Worm (Caenorhabditis elegans) whole organism, L4/young adult: ENCODE results near the gene C36C9.4.
"Not testable (repeated sequence)": the region's sequence is repeated elsewhere in the genome, so short reads cannot be mapped to it uniquely, and the experiment has no call there.

Source experiments
- W03F9.2 ChIP-seq: fragments of 150-350 bp; optimal IDR thresholded peaks from 2 replicates; lab custom pipeline; 2014; ENCODE audit warnings: missing biosample characterization, missing genetic modification characterization
- dao-5 ChIP-seq: sonication (generic microtip); optimal IDR thresholded peaks from 2 replicates; lab custom pipeline; 2016; ENCODE audit warnings: missing genotype, missing genetic modification characterization, moderate library complexity, missing compliant biosample characterization
- him-1 ChIP-seq: sonication (generic microtip); optimal IDR thresholded peaks from 2 replicates; lab custom pipeline; 2016; ENCODE audit warnings: missing genotype, missing genetic modification reagents, missing genetic modification characterization, missing compliant biosample characterization

The C36C9.4 gene

ce11 chrX:1698476-1698875 lies 1.7 kb upstream of the C36C9.4 start:
- TF ChIP-seq W03F9.2 (tag; lab: Kevin White, UChicago), result no peak
- TF ChIP-seq him-1 (tag; lab: Kevin White, UChicago), result no peak
- TF ChIP-seq dao-5 (tag; lab: Kevin White, UChicago), result no peak

- not testable (repeated sequence) for TF ChIP-seq dao-5, W03F9.2, him-1 (tag; lab: Kevin White, UChicago)
These were observed 5.9 kb downstream of the C36C9.4 start, which contains the start of gene C36C9.6 for ce11 chrX:1690894-1691293. C36C9.6 (minus strand) TSS chrX:1690994.

DNA sequence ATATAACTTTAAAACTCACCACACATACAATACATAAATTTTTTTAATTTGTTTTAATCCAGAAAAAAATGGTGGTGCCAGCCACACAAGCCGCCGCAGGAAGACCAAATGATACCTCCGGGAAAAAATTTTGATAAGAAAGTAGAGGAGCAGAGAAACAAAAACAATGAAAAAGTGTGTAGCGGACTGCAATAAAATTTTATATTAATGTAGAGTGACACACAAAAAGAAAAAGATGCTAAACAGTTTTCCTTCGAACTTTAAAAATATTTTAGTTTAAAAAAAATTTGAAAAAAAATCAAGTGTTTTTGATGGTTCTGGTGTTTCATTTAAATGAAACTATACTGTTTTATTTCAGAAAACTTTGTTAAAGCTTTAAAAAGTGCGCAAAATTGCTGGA lies 6.8 kb downstream of the C36C9.4 start, which contains the start of gene C36C9.12:
TSS of gene C36C9.12 (minus strand) at position 101 of the 400 bp plus-strand sequence.
- TF ChIP-seq him-1, dao-5, W03F9.2 (tag; lab: Kevin White, UChicago): not testable (repeated sequence)

DNA sequence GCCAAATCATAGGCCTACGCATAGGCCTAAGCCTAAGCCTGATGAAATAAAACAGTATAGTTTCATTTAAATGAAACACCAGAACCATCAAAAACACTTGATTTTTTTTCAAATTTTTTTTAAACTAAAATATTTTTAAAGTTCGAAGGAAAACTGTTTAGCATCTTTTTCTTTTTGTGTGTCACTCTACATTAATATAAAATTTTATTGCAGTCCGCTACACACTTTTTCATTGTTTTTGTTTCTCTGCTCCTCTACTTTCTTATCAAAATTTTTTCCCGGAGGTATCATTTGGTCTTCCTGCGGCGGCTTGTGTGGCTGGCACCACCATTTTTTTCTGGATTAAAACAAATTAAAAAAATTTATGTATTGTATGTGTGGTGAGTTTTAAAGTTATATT lies 9.7 kb downstream of the C36C9.4 start, which contains the start of gene C36C9.11:
TSS of gene C36C9.11 (plus strand) at position 301 of the 400 bp plus-strand sequence.
- TF ChIP-seq dao-5, him-1, W03F9.2 (tag; lab: Kevin White, UChicago): not testable (repeated sequence)

ce11 chrX:1682558-1682957 lies 14.2 kb downstream of the C36C9.4 start, which contains the start of gene meg-4:
meg-4 (plus strand) TSS chrX:1682954.
- TF ChIP-seq W03F9.2 (tag; lab: Kevin White, UChicago) (no peak), him-1 (tag; lab: Kevin White, UChicago) (no peak), dao-5 (tag; lab: Kevin White, UChicago) (no peak)

- no peak for TF ChIP-seq him-1 (tag; lab: Kevin White, UChicago)
- no peak for TF ChIP-seq W03F9.2 (tag; lab: Kevin White, UChicago)
These were observed 18.8 kb downstream of the C36C9.4 start, which contains the start of gene fbxa-170 for ce11 chrX:1678021-1678420. fbxa-170 (minus strand) TSS chrX:1678121.

DNA sequence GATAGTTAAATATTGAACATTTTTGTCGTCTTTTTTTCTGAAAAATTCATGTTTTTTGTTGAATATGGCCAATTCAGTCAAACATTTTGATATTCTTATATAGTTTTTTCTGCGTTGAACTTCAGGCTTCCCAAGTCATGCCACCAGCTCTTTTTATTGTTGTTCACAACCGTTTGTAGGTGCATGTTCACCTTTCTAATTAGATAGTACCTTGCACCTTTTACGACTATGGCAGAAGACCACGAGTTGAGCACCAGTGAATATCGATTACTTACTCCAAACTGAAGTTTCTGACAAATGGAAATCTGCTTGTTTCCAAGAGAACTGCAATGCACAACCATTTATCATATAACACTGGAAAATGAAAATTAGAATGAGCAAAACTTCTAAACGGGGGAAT lies 20.9 kb downstream of the C36C9.4 start:
- TF ChIP-seq dao-5 (tag; lab: Kevin White, UChicago), result no peak
- no peak for TF ChIP-seq W03F9.2 (tag; lab: Kevin White, UChicago)
- TF ChIP-seq him-1 (tag; lab: Kevin White, UChicago), result no peak

DNA sequence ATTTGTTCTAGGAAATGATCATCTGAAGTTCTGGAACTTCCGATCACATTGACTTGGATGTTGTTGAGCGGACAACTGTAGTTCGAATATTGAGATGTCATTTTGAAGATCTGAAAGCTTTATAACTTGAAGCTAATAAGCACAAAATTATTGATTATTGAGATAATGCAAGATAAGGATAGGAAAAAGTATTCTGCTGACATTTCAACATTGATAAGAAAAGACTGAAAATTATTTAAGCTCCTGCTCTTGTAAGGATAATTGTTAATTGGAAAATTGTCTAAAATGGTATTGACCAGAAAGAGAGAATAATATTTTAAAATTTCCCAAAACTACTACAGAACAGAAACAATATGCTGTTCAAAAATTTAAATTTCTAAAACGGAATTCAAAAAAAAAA lies 22.7 kb downstream of the C36C9.4 start, which contains the start of gene tbx-31:
TSS of gene tbx-31 (minus strand) at position 101 of the 400 bp plus-strand sequence.
- no peak for TF ChIP-seq dao-5 (tag; lab: Kevin White, UChicago)
- no peak for TF ChIP-seq W03F9.2 (tag; lab: Kevin White, UChicago)
- no peak for TF ChIP-seq him-1 (tag; lab: Kevin White, UChicago)

- TF ChIP-seq dao-5 (tag; lab: Kevin White, UChicago) (no peak), him-1 (tag; lab: Kevin White, UChicago) (no peak), W03F9.2 (tag; lab: Kevin White, UChicago) (no peak)
These were observed 28.0 kb downstream of the C36C9.4 start, which contains the start of gene R09H3.3 for ce11 chrX:1668748-1669147. R09H3.3 (minus strand) TSS chrX:1668848.

ce11 chrX:1667056-1667455 lies 29.7 kb downstream of the C36C9.4 start:
- TF ChIP-seq W03F9.2 (tag; lab: Kevin White, UChicago) (no peak), dao-5 (tag; lab: Kevin White, UChicago) (no peak), him-1 (tag; lab: Kevin White, UChicago) (no peak)

DNA sequence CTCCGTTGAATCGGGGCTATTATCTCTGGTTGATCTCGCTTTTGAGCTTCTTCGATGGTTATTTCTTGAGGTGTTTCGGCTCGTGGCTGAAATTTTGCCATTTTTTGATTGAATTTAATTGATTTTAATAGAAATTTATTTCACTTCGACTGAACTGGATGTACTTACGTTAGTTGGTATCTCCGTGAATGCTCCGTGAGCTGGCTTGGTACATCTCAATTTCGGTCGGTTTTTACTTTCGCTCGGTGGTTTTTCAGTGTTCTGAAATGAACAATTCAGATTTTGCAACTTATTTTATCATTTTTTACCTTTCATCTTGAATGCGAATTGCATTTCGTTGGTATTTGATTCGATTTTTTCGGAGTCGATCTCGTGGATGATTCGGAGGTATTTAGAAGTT lies 31.9 kb downstream of the C36C9.4 start, which contains the start of gene R09H3.2:
TSS of gene R09H3.2 (minus strand) at position 101 of the 400 bp plus-strand sequence.
- TF ChIP-seq dao-5 (tag; lab: Kevin White, UChicago), result no peak
- no peak for TF ChIP-seq W03F9.2 (tag; lab: Kevin White, UChicago)
- TF ChIP-seq him-1 (tag; lab: Kevin White, UChicago), result no peak

- TF ChIP-seq W03F9.2 (tag; lab: Kevin White, UChicago) (no peak), dao-5 (tag; lab: Kevin White, UChicago) (no peak), him-1 (tag; lab: Kevin White, UChicago) (no peak)
These were observed 41.6 kb downstream of the C36C9.4 start, which contains the start of gene tbx-32 for ce11 chrX:1655207-1655606. tbx-32 (plus strand) TSS chrX:1655507.

- TF ChIP-seq dao-5 (tag; lab: Kevin White, UChicago) (no peak), him-1 (tag; lab: Kevin White, UChicago) (no peak), W03F9.2 (tag; lab: Kevin White, UChicago) (no peak)
These were observed 42.6 kb downstream of the C36C9.4 start, which contains the start of gene ZK380.6 for ce11 chrX:1654146-1654545. ZK380.6 (plus strand) TSS chrX:1654446.

DNA sequence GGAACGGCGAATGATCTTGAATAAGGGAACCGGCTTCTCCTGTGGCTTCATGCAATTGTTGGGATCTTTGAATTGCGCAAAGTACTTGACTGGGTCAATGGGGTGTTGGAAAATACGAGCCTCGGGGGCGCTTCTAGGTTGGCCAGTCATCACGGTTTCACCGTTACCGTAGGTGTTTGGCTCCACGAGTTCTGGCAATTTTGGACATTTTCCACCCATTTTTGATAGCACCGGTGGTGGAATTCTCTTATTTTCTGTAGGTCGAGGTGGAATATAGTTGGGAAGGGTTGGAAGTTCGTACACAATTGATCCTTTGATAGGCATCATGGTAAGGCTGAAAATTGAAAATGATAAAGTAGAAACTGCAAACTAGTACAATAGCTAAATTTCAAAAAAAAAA lies 45.1 kb downstream of the C36C9.4 start, which contains the start of gene ZK380.4:
TSS of gene ZK380.4 (minus strand) at position 327 of the 400 bp plus-strand sequence.
- TF ChIP-seq dao-5 (tag; lab: Kevin White, UChicago), result no peak
- TF ChIP-seq him-1 (tag; lab: Kevin White, UChicago), result no peak
- TF ChIP-seq W03F9.2 (tag; lab: Kevin White, UChicago), result no peak
